Worm (Caenorhabditis elegans) whole organism, L2 larva: Measurements from ENCODE around the gene nhr-163.

Experiments used
- C34F6.9 ChIP-seq: fragments of 150-350 bp; optimal IDR thresholded peaks from 2 replicates; lab custom pipeline; 2014; ENCODE audit warnings: missing biosample characterization, missing genetic modification characterization
- F13H6.1 ChIP-seq: sonication (generic microtip); optimal IDR thresholded peaks from 2 replicates; lab custom pipeline; 2016; ENCODE audit warnings: missing genetic modification characterization, missing compliant biosample characterization
- Y55F3AM.14 ChIP-seq: fragments of 200-800 bp; sonication (Bioruptor generic); optimal IDR thresholded peaks from 2 replicates; lab custom pipeline; 2018; ENCODE audit warnings: mild to moderate bottlenecking, missing genetic modification characterization, missing compliant biosample characterization
- alr-1 ChIP-seq: fragments of 150-350 bp; optimal IDR thresholded peaks from 2 replicates; lab custom pipeline; 2014; ENCODE audit warnings: missing biosample characterization, missing genetic modification characterization
- blmp-1 ChIP-seq: sonication (generic microtip); optimal IDR thresholded peaks from 2 replicates; lab custom pipeline; 2017; ENCODE audit warnings: missing genetic modification characterization, mild to moderate bottlenecking, missing compliant biosample characterization, antibody characterized with exemption, moderate library complexity; ENCODE audit not compliant: insufficient read depth
- ceh-16 ChIP-seq: fragments of 150-350 bp; optimal IDR thresholded peaks from 2 replicates; lab custom pipeline; 2014; ENCODE audit warnings: missing biosample characterization, missing genetic modification characterization
- ceh-82 ChIP-seq: fragments of 150-350 bp; optimal IDR thresholded peaks from 2 replicates; lab custom pipeline; 2014; ENCODE audit warnings: missing biosample characterization, missing genetic modification characterization
- crh-2 ChIP-seq: sonication (generic microtip); optimal IDR thresholded peaks from 2 replicates; lab custom pipeline; 2017; ENCODE audit warnings: missing biosample characterization, missing genetic modification characterization
- dmd-4 ChIP-seq: sonication (generic microtip); optimal IDR thresholded peaks from 2 replicates; lab custom pipeline; 2017; ENCODE audit warnings: missing biosample characterization, missing genetic modification characterization
- egl-27 ChIP-seq: sonication (generic microtip); optimal IDR thresholded peaks from 3 replicates; lab custom pipeline; 2017; ENCODE audit warnings: missing biosample characterization, missing genetic modification reagents, missing genetic modification characterization
- elt-1 ChIP-seq: fragments of 150-350 bp; optimal IDR thresholded peaks from 2 replicates; lab custom pipeline; 2014; ENCODE audit warnings: missing biosample characterization, missing genetic modification characterization
- elt-3 ChIP-seq: sonication (generic microtip); optimal IDR thresholded peaks from 2 replicates; lab custom pipeline; 2017; ENCODE audit warnings: missing biosample characterization, missing genetic modification characterization
- fos-1 ChIP-seq: fragments of 150-350 bp; optimal IDR thresholded peaks from 2 replicates; lab custom pipeline; 2014; ENCODE audit warnings: missing biosample characterization, missing genetic modification characterization
- lin-13 ChIP-seq: fragments of 150-350 bp; optimal IDR thresholded peaks from 2 replicates; lab custom pipeline; 2014; ENCODE audit warnings: missing biosample characterization, missing genetic modification reagents, missing genetic modification characterization
- lin-39 ChIP-seq: fragments of 150-350 bp; optimal IDR thresholded peaks from 2 replicates; lab custom pipeline; 2014; ENCODE audit warnings: missing biosample characterization, missing genetic modification reagents, missing genetic modification characterization
- lsy-2 ChIP-seq, 2 experiments: fragments of 150-350 bp in 1 of 2; sonication (generic microtip) in 1 of 2; optimal IDR thresholded peaks; 2 replicates each; lab custom pipeline; 2014 to 2017; ENCODE audit warnings: missing biosample characterization in 2 of 2, missing genetic modification characterization in 2 of 2
- mab-5 ChIP-seq: fragments of 150-350 bp; optimal IDR thresholded peaks from 2 replicates; lab custom pipeline; 2014; ENCODE audit warnings: missing biosample characterization, missing genetic modification characterization
- mbf-1 ChIP-seq: sonication (generic microtip); optimal IDR thresholded peaks from 2 replicates; lab custom pipeline; 2017; ENCODE audit warnings: missing biosample characterization, missing genetic modification characterization
- mdl-1 ChIP-seq, 2 experiments: fragments of 150-350 bp in 1 of 2; sonication (generic microtip) in 1 of 2; optimal IDR thresholded peaks; 2 replicates each; lab custom pipeline; 2017; ENCODE audit warnings: missing biosample characterization in 2 of 2, missing genetic modification characterization in 2 of 2
- nhr-12 ChIP-seq: fragments of 150-350 bp; optimal IDR thresholded peaks from 2 replicates; lab custom pipeline; 2014; ENCODE audit warnings: missing biosample characterization, missing genetic modification characterization
- nhr-129 ChIP-seq: fragments of 150-350 bp; optimal IDR thresholded peaks from 2 replicates; lab custom pipeline; 2014; ENCODE audit warnings: missing biosample characterization, missing genetic modification characterization
- nhr-21 ChIP-seq: fragments of 150-350 bp; optimal IDR thresholded peaks from 2 replicates; lab custom pipeline; 2014; ENCODE audit warnings: missing biosample characterization, missing genetic modification characterization
- nhr-237 ChIP-seq: fragments of 150-350 bp; optimal IDR thresholded peaks from 2 replicates; lab custom pipeline; 2014; ENCODE audit warnings: missing biosample characterization, missing genetic modification characterization
- nhr-25 ChIP-seq: fragments of 150-350 bp; sonication (generic microtip); optimal IDR thresholded peaks from 3 replicates; lab custom pipeline; 2014; ENCODE audit warnings: missing biosample characterization, missing genetic modification characterization
- nhr-6 ChIP-seq: fragments of 150-350 bp; optimal IDR thresholded peaks from 2 replicates; lab custom pipeline; 2014; ENCODE audit warnings: missing biosample characterization, missing genetic modification characterization
- peb-1 ChIP-seq: fragments of 150-350 bp; optimal IDR thresholded peaks from 2 replicates; lab custom pipeline; 2014; ENCODE audit warnings: missing biosample characterization, missing genetic modification characterization
- sem-4 ChIP-seq: fragments of 150-350 bp; optimal IDR thresholded peaks from 2 replicates; lab custom pipeline; 2014; ENCODE audit warnings: missing biosample characterization, missing genetic modification reagents, missing genetic modification characterization
- sma-3 ChIP-seq: sonication (generic microtip); optimal IDR thresholded peaks from 2 replicates; lab custom pipeline; 2016; ENCODE audit warnings: missing genetic modification reagents, missing genetic modification characterization, missing compliant biosample characterization
- sma-9 ChIP-seq, 2 experiments: fragments of 150-350 bp in 1 of 2; sonication (generic microtip) in 1 of 2; optimal IDR thresholded peaks; 2 replicates each; lab custom pipeline; 2014 to 2016; ENCODE audit warnings: missing genetic modification characterization in 2 of 2, mild to moderate bottlenecking in 1 of 2, missing biosample characterization in 1 of 2, missing compliant biosample characterization in 1 of 2, missing genetic modification reagents in 1 of 2, moderate library complexity in 1 of 2
- snpc-4 ChIP-seq: fragments of 150-350 bp; optimal IDR thresholded peaks from 2 replicates; lab custom pipeline; 2014; ENCODE audit warnings: missing biosample characterization, missing genetic modification characterization
- zag-1 ChIP-seq: fragments of 150-350 bp; optimal IDR thresholded peaks from 2 replicates; lab custom pipeline; 2014; ENCODE audit warnings: missing biosample characterization, missing genetic modification characterization
- ztf-1 ChIP-seq: fragments of 200-800 bp; sonication (Bioruptor generic); conservative IDR thresholded peaks from 2 replicates; pipeline ENCODE4 v1.3.6; 2022; ENCODE audit warnings: missing genetic modification characterization, missing compliant biosample characterization
- ztf-11 ChIP-seq: sonication (generic microtip); optimal IDR thresholded peaks from 2 replicates; lab custom pipeline; 2017; ENCODE audit warnings: missing biosample characterization, missing genetic modification characterization
- ztf-4 ChIP-seq: fragments of 150-350 bp; optimal IDR thresholded peaks from 2 replicates; lab custom pipeline; 2014; ENCODE audit warnings: missing biosample characterization, missing genetic modification characterization

nhr-163 gene

ce11 chrV:7005964-7006363 is 20.1 kb upstream of the nhr-163 start, which contains the start of gene spig-10:
TSS of gene spig-10 (plus strand) at chrV:7006264.
- TF ChIP-seq egl-27 (no peak), lsy-2 (tag; optimal IDR thresholded peaks at IDR 0.05; lab: Kevin White, UChicago) (no peak), ztf-1 (GFP tag; lab: Robert Waterston, UW) (no peak), zag-1 (no peak), elt-3 (tag; lab: Kevin White, UChicago) (no peak), mbf-1 (tag; lab: Kevin White, UChicago) (no peak), mab-5 (tag; lab: Kevin White, UChicago) (no peak), lin-13 (GFP tag; lab: Kevin White, UChicago) (no peak), peb-1 (tag; lab: Kevin White, UChicago) (no peak), ztf-11 (tag; lab: Kevin White, UChicago) (no peak), dmd-4 (no peak), sem-4 (tag; lab: Kevin White, UChicago) (no peak), lin-39 (tag; lab: Kevin White, UChicago) (no peak), nhr-6 (tag; lab: Kevin White, UChicago) (no peak), fos-1 (no peak), Y55F3AM.14 (GFP tag; lab: Kevin White, UChicago) (no peak), mdl-1 (tag; optimal IDR thresholded peaks at IDR 0.05; lab: Kevin White, UChicago) (no peak), alr-1 (tag; lab: Kevin White, UChicago) (no peak), sma-3 (GFP tag; lab: Kevin White, UChicago) (no peak), nhr-12 (tag; lab: Kevin White, UChicago) (no peak)

- no peak for TF ChIP-seq ceh-82 (tag; lab: Kevin White, UChicago)
- no peak for TF ChIP-seq nhr-12 (tag; lab: Kevin White, UChicago)
- no peak for TF ChIP-seq sma-9 (GFP tag; optimal IDR thresholded peaks at IDR 0.05; lab: Kevin White, UChicago)
- no peak for TF ChIP-seq sma-9 (tag; optimal IDR thresholded peaks at IDR 0.05; lab: Kevin White, UChicago)
- no peak for TF ChIP-seq egl-27
- TF ChIP-seq nhr-6 (tag; lab: Kevin White, UChicago), result no peak
Observed at ce11 chrV:7003850-7004249, 18.0 kb upstream of the nhr-163 start, which contains the start of gene srab-4. TSS of gene srab-4 (plus strand) at chrV:7004150.

DNA sequence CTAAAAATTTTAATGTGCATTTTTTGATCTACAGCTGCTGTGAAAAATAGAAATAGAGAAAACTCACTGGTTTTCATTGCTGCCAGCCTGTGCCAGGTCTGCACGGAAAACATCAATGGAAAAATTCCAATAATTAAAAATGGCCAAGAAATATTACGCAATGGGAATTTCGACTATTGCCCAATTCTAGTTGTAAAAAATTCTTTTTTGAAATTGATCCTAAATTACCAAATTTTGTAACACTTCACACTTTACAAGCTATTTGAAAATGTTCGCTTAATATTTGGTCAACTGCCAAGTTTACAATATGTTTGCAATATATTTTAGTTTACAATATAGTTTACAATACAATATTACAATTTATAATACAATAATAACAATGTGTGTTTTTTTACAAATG is 14.9 kb upstream of the nhr-163 start:
- TF ChIP-seq blmp-1 (tag; lab: Kevin White, UChicago) (no peak), fos-1 (no peak), mbf-1 (tag; lab: Kevin White, UChicago) (no peak), snpc-4 (tag; lab: Kevin White, UChicago) (no peak), lsy-2 (tag; optimal IDR thresholded peaks at IDR 0.05; lab: Kevin White, UChicago) (no peak), nhr-21 (no peak), lin-39 (tag; lab: Kevin White, UChicago) (no peak), zag-1 (no peak), ceh-82 (tag; lab: Kevin White, UChicago) (no peak), ztf-4 (tag; lab: Kevin White, UChicago) (no peak), elt-1 (tag; lab: Kevin White, UChicago) (no peak), nhr-6 (tag; lab: Kevin White, UChicago) (no peak), nhr-237 (tag; lab: Kevin White, UChicago) (no peak), crh-2 (tag; lab: Kevin White, UChicago) (no peak), ceh-16 (tag; lab: Kevin White, UChicago) (no peak), elt-3 (tag; lab: Kevin White, UChicago) (no peak), nhr-12 (tag; lab: Kevin White, UChicago) (no peak), mab-5 (tag; lab: Kevin White, UChicago) (no peak)

- TF ChIP-seq ztf-4 (tag; lab: Kevin White, UChicago), result no peak
- TF ChIP-seq sma-3 (GFP tag; lab: Kevin White, UChicago), result peak; percentile 37
- peak; percentile 33 for TF ChIP-seq crh-2 (tag; lab: Kevin White, UChicago)
- no peak for TF ChIP-seq sem-4 (tag; lab: Kevin White, UChicago)
- TF ChIP-seq F13H6.1 (tag; lab: Kevin White, UChicago), result peak; percentile 5
- peak; percentile 16 for TF ChIP-seq nhr-129
- peak; percentile 55 for TF ChIP-seq sma-9 (GFP tag; optimal IDR thresholded peaks at IDR 0.05; lab: Kevin White, UChicago)
- TF ChIP-seq sma-9 (tag; optimal IDR thresholded peaks at IDR 0.05; lab: Kevin White, UChicago), result no peak
- peak; percentile 60 for TF ChIP-seq nhr-25
- no peak for TF ChIP-seq elt-1 (tag; lab: Kevin White, UChicago)
- TF ChIP-seq nhr-237 (tag; lab: Kevin White, UChicago), result no peak
- TF ChIP-seq ztf-1 (GFP tag; lab: Robert Waterston, UW), result no peak
- no peak for TF ChIP-seq snpc-4 (tag; lab: Kevin White, UChicago)
- peak; percentile 2 to 20 for TF ChIP-seq mdl-1 (tag; optimal IDR thresholded peaks at IDR 0.05; lab: Kevin White, UChicago)
- peak; percentile 51 for TF ChIP-seq C34F6.9 (tag; lab: Kevin White, UChicago)
- TF ChIP-seq, all 48 proteins: peak for 8
Observed at ce11 chrV:6998303-6998884, 12.6 kb upstream of the nhr-163 start, which contains the start of gene nhr-42. TSS of gene nhr-42 (plus strand) at chrV:6998819.
